Worm (Caenorhabditis elegans): ENCODE results near the gene tag-52.

tag-52 gene

DNA sequence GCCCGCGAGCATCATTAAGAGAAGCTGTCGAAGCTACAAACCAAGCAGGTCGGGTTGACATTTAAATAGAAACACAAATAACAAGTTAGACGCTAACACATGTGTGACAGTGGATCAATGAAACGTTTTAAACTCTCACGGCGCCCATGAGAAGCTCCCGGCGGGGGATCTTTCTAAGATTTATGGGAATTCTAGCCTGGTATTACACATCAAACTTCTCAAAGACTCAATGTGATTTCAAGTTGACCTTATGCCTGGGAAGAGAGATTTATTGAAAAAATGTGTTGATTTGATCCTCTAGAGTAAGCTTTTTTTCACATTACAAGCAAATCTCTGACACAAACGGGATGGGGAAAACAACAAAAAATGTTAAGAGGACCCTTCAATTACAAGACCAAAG lies 31.4 kb upstream of the tag-52 start:
- TF ChIP-seq efl-1 (optimal IDR thresholded peaks at IDR 0.05) (no peak), efl-1 (GFP tag; optimal IDR thresholded peaks at IDR 0.05 in 1 of 2) (peak in 1 of 2 experiments; percentile 70), blmp-1 (tag; optimal IDR thresholded peaks at IDR 0.05) (no peak), nhr-71 (tag; optimal IDR thresholded peaks at IDR 0.05) (peak; percentile 50), dsc-1 (tag; optimal IDR thresholded peaks at IDR 0.05) (peak; percentile 94), fkh-4 (tag; optimal IDR thresholded peaks at IDR 0.05; ENCODE audit: borderline replicate concordance) (peak; percentile 80), unc-30 (tag; optimal IDR thresholded peaks at IDR 0.05) (no peak), rnt-1 (tag; optimal IDR thresholded peaks at IDR 0.05) (peak; percentile 32), ceh-8 (GFP tag; optimal IDR thresholded peaks at IDR 0.05) (no peak), lin-14 (GFP tag; optimal IDR thresholded peaks at IDR 0.05) (peak; percentile 33), snu-23 (GFP tag; optimal IDR thresholded peaks at IDR 0.05) (peak; percentile 4)

ce11 chrX:3706319-3706718 lies 28.0 kb upstream of the tag-52 start:
- TF ChIP-seq dsc-1 (tag; optimal IDR thresholded peaks at IDR 0.05): peak; percentile 31
- peak; percentile 17 for TF ChIP-seq snu-23 (GFP tag; optimal IDR thresholded peaks at IDR 0.05)
- TF ChIP-seq nhr-71 (tag; optimal IDR thresholded peaks at IDR 0.05): peak; percentile 61
- no peak for TF ChIP-seq nhr-19 (GFP tag; conservative IDR thresholded peaks at IDR 0.05)
- TF ChIP-seq nhr-20 (tag; optimal IDR thresholded peaks at IDR 0.05): no peak
- peak; percentile 37 for TF ChIP-seq lin-14 (GFP tag; optimal IDR thresholded peaks at IDR 0.05)
- TF ChIP-seq ceh-8 (GFP tag; optimal IDR thresholded peaks at IDR 0.05): no peak
- TF ChIP-seq mab-9 (GFP tag; IDR thresholded peaks at IDR 0.05): no peak
- TF ChIP-seq rnt-1 (tag; optimal IDR thresholded peaks at IDR 0.05): peak; percentile 68
- TF ChIP-seq nhr-77 (tag; optimal IDR thresholded peaks at IDR 0.05): no peak

DNA sequence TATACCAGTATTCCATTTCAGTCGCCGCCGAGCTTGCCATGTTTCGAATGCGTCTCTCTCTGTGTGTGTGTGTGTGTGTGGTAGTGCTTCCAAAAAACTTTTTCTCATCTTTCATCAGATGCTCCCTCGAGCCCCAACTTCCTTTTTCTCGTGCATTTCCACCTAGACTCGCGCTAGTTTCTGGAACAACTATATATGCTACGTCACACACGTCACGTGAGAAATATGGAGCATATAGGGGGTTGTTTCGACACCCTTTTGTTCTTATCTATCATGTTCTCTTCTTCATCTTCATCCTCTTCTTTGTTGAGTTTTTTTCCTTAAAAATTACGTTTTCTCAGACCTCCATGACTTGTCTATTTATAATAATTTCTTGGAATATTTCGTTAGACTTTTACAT lies 27.0 kb upstream of the tag-52 start:
- TF ChIP-seq nhr-71 (tag; optimal IDR thresholded peaks at IDR 0.05): peak; percentile 39
- TF ChIP-seq grh-1 (GFP tag; IDR thresholded peaks at IDR 0.05): no peak
- TF ChIP-seq unc-86 (tag; optimal IDR thresholded peaks at IDR 0.05): peak; percentile 24
- TF ChIP-seq unc-98 (GFP tag; IDR thresholded peaks at IDR 0.05): no peak
- peak; percentile 43 for TF ChIP-seq fkh-8 (tag; optimal IDR thresholded peaks at IDR 0.05)
- no peak for TF ChIP-seq lin-39 (tag; optimal IDR thresholded peaks at IDR 0.05)
- TF ChIP-seq lin-14 (GFP tag; optimal IDR thresholded peaks at IDR 0.05): peak; percentile 47
- peak; percentile 1 for TF ChIP-seq rnt-1 (tag; optimal IDR thresholded peaks at IDR 0.05)

ce11 chrX:3701861-3702260 lies 23.5 kb upstream of the tag-52 start:
- TF ChIP-seq fkh-4 (tag; optimal IDR thresholded peaks at IDR 0.05; ENCODE audit: borderline replicate concordance): no peak
- TF ChIP-seq efl-3 (GFP tag; optimal IDR thresholded peaks at IDR 0.05): no peak
- TF ChIP-seq C04F5.9 (tag; optimal IDR thresholded peaks at IDR 0.05): no peak
- no peak for TF ChIP-seq nhr-90 (tag; optimal IDR thresholded peaks at IDR 0.05; ENCODE audit: poor library complexity)
- TF ChIP-seq C34B4.2 (tag; optimal IDR thresholded peaks at IDR 0.05): no peak
- no peak for TF ChIP-seq ama-1 (optimal IDR thresholded peaks at IDR 0.05)
- TF ChIP-seq ztf-4 (tag; optimal IDR thresholded peaks at IDR 0.05): no peak
- TF ChIP-seq C16A3.4 (tag; optimal IDR thresholded peaks at IDR 0.05): no peak
- TF ChIP-seq aha-1 (tag; optimal IDR thresholded peaks at IDR 0.05): no peak
- no peak for TF ChIP-seq hlh-4 (tag; optimal IDR thresholded peaks at IDR 0.05)

DNA sequence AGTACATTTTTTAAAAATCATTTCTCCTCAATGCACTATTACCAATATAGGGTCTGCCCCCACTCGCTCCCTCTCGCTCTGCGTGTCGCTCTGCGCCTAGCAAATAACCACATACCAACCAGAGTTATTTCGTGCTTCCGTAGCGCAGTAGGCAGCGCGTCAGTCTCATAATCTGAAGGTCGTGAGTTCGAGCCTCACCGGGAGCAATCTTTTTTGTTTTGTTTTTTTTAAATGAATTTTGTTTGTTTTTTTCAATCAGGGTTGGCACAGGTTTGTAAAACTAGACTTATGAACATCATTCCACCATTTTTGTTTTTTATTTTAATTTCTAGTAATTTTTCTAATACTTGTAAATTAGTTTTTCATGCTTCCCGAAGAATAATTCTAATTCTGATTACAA lies 19.3 kb upstream of the tag-52 start:
- TF ChIP-seq snpc-4 (tag; optimal IDR thresholded peaks at IDR 0.05) (no peak), hlh-17 (GFP tag; optimal IDR thresholded peaks at IDR 0.05; ENCODE audit: borderline replicate concordance) (no peak), efl-1 (optimal IDR thresholded peaks at IDR 0.05) (peak; percentile 26 to 29), efl-1 (GFP tag; optimal IDR thresholded peaks at IDR 0.05 in 1 of 2) (peak in 1 of 2 experiments; percentile 94), fkh-4 (tag; optimal IDR thresholded peaks at IDR 0.05; ENCODE audit: borderline replicate concordance) (no peak), fos-1 (tag; optimal IDR thresholded peaks at IDR 0.05) (peak; percentile 11), nhr-47 (tag; optimal IDR thresholded peaks at IDR 0.05) (peak; percentile 83), nhr-19 (GFP tag; conservative IDR thresholded peaks at IDR 0.05) (peak; percentile 79), ztf-11 (tag; optimal IDR thresholded peaks at IDR 0.05) (peak in 1 of 2 experiments; percentile 56), Y116A8C.19 (tag; optimal IDR thresholded peaks at IDR 0.05; ENCODE audit: borderline replicate concordance) (no peak), dsc-1 (tag; optimal IDR thresholded peaks at IDR 0.05) (peak; percentile 81), ceh-90 (tag; optimal IDR thresholded peaks at IDR 0.05) (no peak), C16A3.4 (tag; optimal IDR thresholded peaks at IDR 0.05) (peak; percentile 57), nhr-76 (tag; optimal IDR thresholded peaks at IDR 0.05) (no peak), elt-2 (tag; optimal IDR thresholded peaks at IDR 0.05) (peak; percentile 17), lin-39 (tag; optimal IDR thresholded peaks at IDR 0.05) (peak; percentile 9), ceh-88 (GFP tag; IDR thresholded peaks at IDR 0.05) (no peak), sptf-1 (tag; optimal IDR thresholded peaks at IDR 0.05) (no peak), lin-13 (GFP tag; optimal IDR thresholded peaks at IDR 0.05) (peak; percentile 33), lir-3 (tag; optimal IDR thresholded peaks at IDR 0.05; ENCODE audit: poor library complexity) (no peak), unc-130 (tag; optimal IDR thresholded peaks at IDR 0.05) (no peak), ama-1 (optimal IDR thresholded peaks at IDR 0.05) (no peak), nhr-12 (tag; optimal IDR thresholded peaks at IDR 0.05) (no peak)
